Worm (Caenorhabditis elegans) whole organism, L4 larva: Measurements from ENCODE around the gene C46A5.4.

Experiments
- F10B5.3 ChIP-seq: sonication (generic microtip); optimal IDR thresholded peaks from 2 replicates; lab custom pipeline; 2016; ENCODE audit warnings: mild to moderate bottlenecking, missing genetic modification characterization, missing compliant biosample characterization
- R02D3.7 ChIP-seq: fragments of 150-350 bp; sonication (generic microtip); optimal IDR thresholded peaks from 3 replicates; lab custom pipeline; 2014; ENCODE audit warnings: missing biosample characterization, missing genetic modification characterization
- Y75B8A.6 ChIP-seq: fragments of 200-800 bp; sonication (Bioruptor generic); IDR thresholded peaks from 2 replicates; pipeline ENCODE4 v1.3.6; 2022; ENCODE audit warnings: missing genetic modification reagents, missing genetic modification characterization, missing compliant biosample characterization
- aly-2 ChIP-seq: sonication (generic microtip); optimal IDR thresholded peaks from 2 replicates; lab custom pipeline; 2018; ENCODE audit warnings: missing biosample characterization, missing genetic modification characterization
- daf-8 ChIP-seq: fragments of 200-800 bp; sonication (Bioruptor generic); IDR thresholded peaks from 2 replicates; pipeline ENCODE4 v1.3.6; 2022; ENCODE audit warnings: missing genetic modification characterization, missing compliant biosample characterization
- fos-1 ChIP-seq: fragments of 150-350 bp; optimal IDR thresholded peaks from 2 replicates; lab custom pipeline; 2014; ENCODE audit warnings: missing biosample characterization, missing genetic modification characterization
- lin-13 ChIP-seq: fragments of 150-350 bp; optimal IDR thresholded peaks from 2 replicates; lab custom pipeline; 2014; ENCODE audit warnings: missing biosample characterization, missing genetic modification reagents, missing genetic modification characterization
- lin-15B ChIP-seq: fragments of 150-350 bp; sonication (generic microtip); optimal IDR thresholded peaks from 3 replicates; lab custom pipeline; 2014; ENCODE audit warnings: missing biosample characterization, missing genetic modification characterization
- mep-1 ChIP-seq: fragments of 150-350 bp; sonication (generic microtip); optimal IDR thresholded peaks from 3 replicates; lab custom pipeline; 2014; ENCODE audit warnings: missing biosample characterization, missing genetic modification characterization
- nhr-10 ChIP-seq: fragments of 150-350 bp; optimal IDR thresholded peaks from 2 replicates; lab custom pipeline; 2014; ENCODE audit warnings: missing biosample characterization, missing genetic modification characterization
- nhr-11 ChIP-seq: fragments of 150-350 bp; optimal IDR thresholded peaks from 2 replicates; lab custom pipeline; 2014; ENCODE audit warnings: missing biosample characterization, missing genetic modification characterization
- nhr-76 ChIP-seq: fragments of 150-350 bp; optimal IDR thresholded peaks from 2 replicates; lab custom pipeline; 2014; ENCODE audit warnings: missing biosample characterization, missing genetic modification characterization
- zfp-2 ChIP-seq: sonication (generic microtip); optimal IDR thresholded peaks from 2 replicates; lab custom pipeline; 2016; ENCODE audit warnings: mild to moderate bottlenecking, missing genetic modification characterization, missing compliant biosample characterization
- ztf-11 ChIP-seq: fragments of 150-350 bp; optimal IDR thresholded peaks from 2 replicates; lab custom pipeline; 2014; ENCODE audit warnings: missing biosample characterization, missing genetic modification characterization

DNA sequence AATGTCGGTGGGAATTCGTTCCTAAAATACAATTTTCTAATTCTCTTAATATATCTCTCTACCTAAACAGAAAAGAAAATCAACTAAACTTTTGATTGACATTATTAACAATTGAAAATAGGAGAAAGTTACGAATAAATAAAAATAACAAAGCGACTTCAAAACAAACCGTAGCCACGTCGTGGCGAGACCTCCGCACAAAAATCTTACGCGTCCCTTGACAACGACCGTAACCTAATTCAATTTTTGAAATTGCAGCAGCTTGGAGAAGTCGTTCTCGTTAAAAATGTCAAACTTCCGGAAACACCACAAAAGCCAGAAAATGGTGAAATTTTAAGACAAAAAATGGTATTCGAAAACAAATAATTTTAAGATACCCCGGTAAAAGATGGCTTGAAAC lies 7.2 kb upstream of the C46A5.4 start:
- TF ChIP-seq aly-2: no peak
- TF ChIP-seq nhr-76 (tag; lab: Kevin White, UChicago): no peak
- TF ChIP-seq nhr-10 (tag; lab: Kevin White, UChicago): no peak
- TF ChIP-seq ztf-11: no peak
- TF ChIP-seq R02D3.7: no peak
- TF ChIP-seq F10B5.3 (tag; lab: Kevin White, UChicago): no peak
- TF ChIP-seq zfp-2: no peak
- no peak for TF ChIP-seq lin-15B (tag; lab: Kevin White, UChicago)
- no peak for TF ChIP-seq nhr-11 (tag; lab: Kevin White, UChicago)
- TF ChIP-seq fos-1 (tag; lab: Kevin White, UChicago): no peak
- TF ChIP-seq Y75B8A.6 (GFP tag; lab: Robert Waterston, UW): no peak
- no peak for TF ChIP-seq daf-8 (GFP tag; lab: Robert Waterston, UW)
- TF ChIP-seq lin-13 (GFP tag; lab: Kevin White, UChicago): no peak
- TF ChIP-seq mep-1 (tag; lab: Kevin White, UChicago): no peak
